Worm (Caenorhabditis elegans) whole organism, young adult: ENCODE data around the gene rmd-2.

Experiments
- B0336.3 ChIP-seq: fragments of 200-800 bp; sonication (Bioruptor generic); IDR thresholded peaks from 2 replicates; pipeline ENCODE4 v1.3.6; 2022; ENCODE audit warnings: missing genetic modification characterization, missing compliant biosample characterization
- F23B12.7 ChIP-seq: sonication (generic microtip); optimal IDR thresholded peaks from 2 replicates; lab custom pipeline; 2017; ENCODE audit warnings: missing genetic modification characterization, mild to moderate bottlenecking, missing compliant biosample characterization, antibody characterized with exemption, moderate library complexity; ENCODE audit not compliant: insufficient read depth
- F33H1.4 ChIP-seq: fragments of 200-800 bp; sonication (Bioruptor generic); IDR thresholded peaks from 2 replicates; pipeline ENCODE4 v1.3.6; 2022; ENCODE audit warnings: missing genetic modification reagents, missing genetic modification characterization, missing compliant biosample characterization
- F49E8.2 ChIP-seq: sonication (generic microtip); optimal IDR thresholded peaks from 3 replicates; lab custom pipeline; 2017; ENCODE audit warnings: missing genetic modification characterization, mild to moderate bottlenecking, missing compliant biosample characterization, antibody characterized with exemption, moderate library complexity; ENCODE audit not compliant: insufficient read depth
- F52B5.7 ChIP-seq: sonication (generic microtip); optimal IDR thresholded peaks from 2 replicates; lab custom pipeline; 2016; ENCODE audit warnings: mild to moderate bottlenecking, missing genetic modification characterization, missing compliant biosample characterization
- K12H6.12 ChIP-seq: fragments of 200-800 bp; sonication (Bioruptor generic); optimal IDR thresholded peaks from 2 replicates; lab custom pipeline; 2018; ENCODE audit warnings: mild to moderate bottlenecking, missing genetic modification characterization, missing compliant biosample characterization
- Y95B8A.8 ChIP-seq: fragments of 200-800 bp; sonication (Bioruptor generic); IDR thresholded peaks from 2 replicates; pipeline ENCODE4 v1.3.6; 2022; ENCODE audit warnings: missing genetic modification reagents, missing genetic modification characterization, missing compliant biosample characterization
- attf-5 ChIP-seq: fragments of 200-800 bp; sonication (Bioruptor generic); optimal IDR thresholded peaks from 2 replicates; lab custom pipeline; 2018; ENCODE audit warnings: mild to moderate bottlenecking, missing genetic modification characterization, missing compliant biosample characterization
- bed-1 ChIP-seq: fragments of 200-800 bp; sonication (Bioruptor generic); IDR thresholded peaks from 2 replicates; pipeline ENCODE4 v1.3.6; 2022; ENCODE audit warnings: missing genetic modification reagents, missing genetic modification characterization, missing compliant biosample characterization
- ccch-3 ChIP-seq: fragments of 200-800 bp; sonication (Bioruptor generic); optimal IDR thresholded peaks from 2 replicates; lab custom pipeline; 2018; ENCODE audit warnings: mild to moderate bottlenecking, missing genetic modification characterization, missing compliant biosample characterization
- cebp-1 ChIP-seq, 2 experiments: fragments of 200-800 bp in 1 of 2; sonication (Bioruptor generic) in 1 of 2; sonication (generic microtip) in 1 of 2; IDR thresholded peaks in 1 of 2; optimal IDR thresholded peaks in 1 of 2; 2 replicates each; pipeline versions ENCODE4 v1.3.6 to Lab custom; 2017 to 2022; ENCODE audit warnings: missing compliant biosample characterization in 2 of 2, missing genetic modification characterization in 2 of 2, mild to moderate bottlenecking in 1 of 2, missing genetic modification reagents in 1 of 2, moderate library complexity in 1 of 2
- ceh-100 ChIP-seq: fragments of 200-800 bp; sonication (Bioruptor generic); IDR thresholded peaks from 2 replicates; pipeline ENCODE4 v1.3.6; 2022; ENCODE audit warnings: missing genetic modification reagents, missing genetic modification characterization, missing compliant biosample characterization
- ceh-58 ChIP-seq: fragments of 200-800 bp; sonication (Bioruptor generic); IDR thresholded peaks from 2 replicates; pipeline ENCODE4 v1.3.6; 2022; ENCODE audit warnings: missing genetic modification characterization, missing compliant biosample characterization
- ceh-79 ChIP-seq: sonication (generic microtip); optimal IDR thresholded peaks from 2 replicates; lab custom pipeline; 2017; ENCODE audit warnings: mild to moderate bottlenecking, missing genetic modification characterization, missing compliant biosample characterization
- die-1 ChIP-seq: sonication (generic microtip); optimal IDR thresholded peaks from 2 replicates; lab custom pipeline; 2016; ENCODE audit warnings: missing genotype, mild to moderate bottlenecking, missing genetic modification characterization, missing compliant biosample characterization
- hsf-1 ChIP-seq: fragments of 200-800 bp; sonication (Bioruptor generic); IDR thresholded peaks from 2 replicates; pipeline ENCODE4 v1.3.6; 2022; ENCODE audit warnings: missing genetic modification reagents, missing genetic modification characterization, missing compliant biosample characterization
- let-526 ChIP-seq: fragments of 200-800 bp; sonication (Bioruptor generic); IDR thresholded peaks from 2 replicates; pipeline ENCODE4 v1.3.6; 2022; ENCODE audit warnings: missing genetic modification reagents, missing genetic modification characterization, missing compliant biosample characterization
- let-607 ChIP-seq, 2 experiments: fragments of 200-800 bp in 1 of 2; sonication (Bioruptor generic) in 1 of 2; sonication (generic microtip) in 1 of 2; optimal IDR thresholded peaks; 2 replicates each; lab custom pipeline; 2016 to 2018; ENCODE audit warnings: mild to moderate bottlenecking in 2 of 2, missing compliant biosample characterization in 2 of 2, missing genetic modification characterization in 2 of 2, moderate library complexity in 2 of 2, missing genotype in 1 of 2
- lin-26 ChIP-seq: fragments of 200-800 bp; sonication (Bioruptor generic); IDR thresholded peaks from 2 replicates; pipeline ENCODE4 v1.3.6; 2022; ENCODE audit warnings: missing genetic modification reagents, missing genetic modification characterization, missing compliant biosample characterization
- lin-54 ChIP-seq: fragments of 200-800 bp; sonication (Bioruptor generic); optimal IDR thresholded peaks from 2 replicates; lab custom pipeline; 2018; ENCODE audit warnings: mild to moderate bottlenecking, missing genetic modification characterization, missing compliant biosample characterization
- madf-3 ChIP-seq: fragments of 200-800 bp; sonication (Bioruptor generic); IDR thresholded peaks from 2 replicates; pipeline ENCODE4 v1.3.6; 2022; ENCODE audit warnings: missing genetic modification reagents, missing genetic modification characterization, missing compliant biosample characterization
- madf-6 ChIP-seq: fragments of 200-800 bp; sonication (Bioruptor generic); IDR thresholded peaks from 2 replicates; pipeline ENCODE4 v1.3.6; 2022; ENCODE audit warnings: missing genetic modification reagents, missing genetic modification characterization, missing compliant biosample characterization
- mel-28 ChIP-seq: sonication (generic microtip); optimal IDR thresholded peaks from 2 replicates; lab custom pipeline; 2016; ENCODE audit warnings: borderline replicate concordance, mild to moderate bottlenecking, missing genetic modification characterization, missing compliant biosample characterization
- nhr-120 ChIP-seq: fragments of 200-800 bp; sonication (Bioruptor generic); IDR thresholded peaks from 2 replicates; pipeline ENCODE4 v1.3.6; 2022; ENCODE audit warnings: missing genetic modification characterization, missing compliant biosample characterization
- nhr-179 ChIP-seq: sonication (generic microtip); optimal IDR thresholded peaks from 2 replicates; lab custom pipeline; 2016; ENCODE audit warnings: mild to moderate bottlenecking, missing genetic modification characterization, missing compliant biosample characterization
- nhr-90 ChIP-seq: sonication (generic microtip); optimal IDR thresholded peaks from 2 replicates; lab custom pipeline; 2016; ENCODE audit warnings: missing genotype, mild to moderate bottlenecking, missing genetic modification characterization, missing compliant biosample characterization
- repo-1 ChIP-seq: sonication (generic microtip); optimal IDR thresholded peaks from 2 replicates; lab custom pipeline; 2017; ENCODE audit warnings: mild to moderate bottlenecking, missing genetic modification characterization, missing compliant biosample characterization
- sdz-38 ChIP-seq: sonication (generic microtip); optimal IDR thresholded peaks from 2 replicates; lab custom pipeline; 2016; ENCODE audit warnings: missing genotype, missing genetic modification characterization, missing compliant biosample characterization
- snpc-3.4 ChIP-seq: sonication (generic microtip); optimal IDR thresholded peaks from 2 replicates; lab custom pipeline; 2017; ENCODE audit warnings: missing genetic modification characterization, mild to moderate bottlenecking, missing compliant biosample characterization, antibody characterized with exemption, moderate library complexity, missing genotype, missing genetic modification reagents
- tlf-1 ChIP-seq: fragments of 200-800 bp; sonication (Bioruptor generic); optimal IDR thresholded peaks from 2 replicates; lab custom pipeline; 2018; ENCODE audit warnings: mild to moderate bottlenecking, missing genetic modification characterization, missing compliant biosample characterization
- zfh-2 ChIP-seq: fragments of 200-800 bp; sonication (Bioruptor generic); conservative IDR thresholded peaks from 2 replicates; pipeline ENCODE4 v1.3.6; 2022; ENCODE audit warnings: missing genetic modification reagents, missing genetic modification characterization, missing compliant biosample characterization

Gene rmd-2

ce11 chrV:9965891-9966290 is 20.2 kb downstream of the rmd-2 start:
- TF ChIP-seq attf-5 (no peak), repo-1 (tag; lab: Kevin White, UChicago) (no peak), die-1 (tag; lab: Kevin White, UChicago) (no peak), F23B12.7 (tag; lab: Kevin White, UChicago) (no peak), madf-3 (GFP tag; lab: Robert Waterston, UW) (0 out of 2 replicates have a peak, but pooled peaks have one; percentile 19), madf-6 (GFP tag; lab: Robert Waterston, UW) (no peak), cebp-1 (GFP tag; IDR thresholded peaks at IDR 0.05; lab: Robert Waterston, UW) (no peak; the same call in 1 of the 2 replicates), cebp-1 (tag; optimal IDR thresholded peaks at IDR 0.05; lab: Kevin White, UChicago) (no peak), zfh-2 (GFP tag; lab: Robert Waterston, UW) (peak; percentile 36; the same call in 1 of the 2 replicates), Y95B8A.8 (GFP tag; lab: Robert Waterston, UW) (no peak), ceh-58 (GFP tag; lab: Robert Waterston, UW) (no peak), F33H1.4 (GFP tag; lab: Robert Waterston, UW) (no peak), B0336.3 (no peak), ceh-79 (tag; lab: Kevin White, UChicago) (no peak), nhr-90 (tag; lab: Kevin White, UChicago) (no peak), ccch-3 (GFP tag; lab: Kevin White, UChicago) (no peak)

ce11 chrV:9964152-9964785 is 21.8 kb downstream of the rmd-2 start:
- TF ChIP-seq hsf-1 (0 out of 2 replicates have a peak, but pooled peaks have one; percentile 33), let-607 (tag; optimal IDR thresholded peaks at IDR 0.05; lab: Kevin White, UChicago) (no peak), K12H6.12 (tag; lab: Kevin White, UChicago) (peak; percentile 9), zfh-2 (GFP tag; lab: Robert Waterston, UW) (peak; percentile 83), F52B5.7 (tag; lab: Kevin White, UChicago) (no peak), sdz-38 (tag; lab: Kevin White, UChicago) (no peak), cebp-1 (GFP tag; IDR thresholded peaks at IDR 0.05; lab: Robert Waterston, UW) (no peak), cebp-1 (tag; optimal IDR thresholded peaks at IDR 0.05; lab: Kevin White, UChicago) (peak; percentile 3)
- TF ChIP-seq, all 124 proteins: peak for 4

DNA sequence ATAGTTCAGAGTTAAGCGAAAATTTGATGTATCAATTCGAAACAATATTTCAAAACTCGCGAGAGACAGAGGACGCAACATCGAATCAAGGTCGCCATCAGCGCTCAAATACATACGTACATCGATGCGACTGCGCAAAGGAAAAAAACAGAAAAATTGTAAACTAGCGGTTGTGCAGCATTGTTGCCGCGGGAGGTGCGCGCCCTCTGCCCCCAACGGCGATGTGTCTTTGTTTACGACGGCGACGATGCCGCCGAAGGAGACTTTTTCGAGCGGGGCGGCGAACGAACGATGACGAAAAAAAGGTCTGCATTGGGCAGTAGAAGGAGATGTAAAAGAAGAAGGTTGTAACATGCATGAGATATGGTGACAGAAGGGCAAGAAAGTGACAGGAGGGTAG is 23.2 kb downstream of the rmd-2 start:
- TF ChIP-seq zfh-2 (GFP tag; lab: Robert Waterston, UW) (peak; percentile 57), snpc-3.4 (tag; lab: Kevin White, UChicago) (no peak)
- TF ChIP-seq, all 124 proteins: peak for 1

ce11 chrV:9962394-9962793 is 23.7 kb downstream of the rmd-2 start, which contains the start of gene madf-4:
Gene madf-4, minus strand, starts transcription at chrV:9962494.
- no peak for TF ChIP-seq lin-26 (GFP tag; lab: Robert Waterston, UW)
- TF ChIP-seq nhr-179 (tag; lab: Kevin White, UChicago) = no peak
- TF ChIP-seq madf-3 (GFP tag; lab: Robert Waterston, UW) = no peak
- no peak for TF ChIP-seq tlf-1 (GFP tag; lab: Kevin White, UChicago)
- TF ChIP-seq bed-1 (GFP tag; lab: Robert Waterston, UW) = no peak
- TF ChIP-seq B0336.3 = no peak
- no peak for TF ChIP-seq mel-28 (tag; lab: Kevin White, UChicago)
- no peak for TF ChIP-seq ceh-100
- TF ChIP-seq let-526 (GFP tag; lab: Robert Waterston, UW) = no peak
- TF ChIP-seq nhr-120 = no peak
- TF ChIP-seq F33H1.4 (GFP tag; lab: Robert Waterston, UW) = no peak
- TF ChIP-seq lin-54 (GFP tag; lab: Kevin White, UChicago) = no peak
- TF ChIP-seq F49E8.2 (tag; lab: Kevin White, UChicago) = no peak
